Fruit fly (Drosophila melanogaster): ENCODE data around the gene CG2991.
A peak's percentile ranks its signal among the peaks of the same experiment; 100 is the strongest.

Gene CG2991

DNA sequence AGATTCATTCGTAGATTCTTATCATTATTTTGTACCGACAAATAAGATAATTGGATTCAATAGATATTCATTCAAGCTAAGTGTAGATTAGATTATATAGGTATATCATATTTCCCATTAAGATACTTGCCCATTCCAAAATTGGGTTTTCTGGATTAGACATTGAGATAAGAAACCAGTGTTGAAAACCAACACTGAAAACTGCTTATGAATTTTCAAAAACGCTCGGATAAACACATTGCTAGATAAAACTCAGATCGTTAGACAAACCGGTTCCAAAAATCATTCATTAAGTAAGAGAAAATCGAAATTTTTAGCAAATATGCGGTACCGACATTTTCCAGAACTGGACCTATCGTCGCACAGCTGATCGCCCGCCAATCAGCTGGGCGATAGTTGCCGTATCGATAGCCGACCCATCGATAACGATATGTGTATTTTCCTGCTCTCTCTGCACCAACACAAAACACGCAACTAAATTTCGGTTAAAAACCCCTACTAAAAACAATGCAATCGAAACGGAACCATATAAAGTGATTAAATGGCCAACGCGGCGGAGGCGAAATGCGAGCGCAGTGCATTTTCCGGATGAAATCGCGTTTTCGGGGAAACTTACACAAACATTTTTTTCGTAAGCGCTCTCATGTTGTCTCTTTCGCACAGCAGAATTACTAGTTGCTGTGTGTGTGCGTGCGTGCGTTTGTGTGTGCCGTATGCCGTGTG lies 28.7 kb downstream of the CG2991 start, which contains the start of the genes NTPase and lilli (continued):
- TF ChIP-seq CG9139 (GFP tag; optimal IDR thresholded peaks at IDR 0.05) (no peak), CG15336 (GFP tag; IDR thresholded peaks at IDR 0.05) (0 out of 2 replicates have a peak, but pooled peaks have one; percentile 9), acj6 (GFP tag; optimal IDR thresholded peaks at IDR 0.05) (peak; percentile 62), CG8632 (GFP tag; optimal IDR thresholded peaks at IDR 0.05) (peak; percentile 3), Hr39 (GFP tag; optimal IDR thresholded peaks at IDR 0.05) (peak; percentile 67), Sox15 (GFP tag; optimal IDR thresholded peaks at IDR 0.05) (peak; percentile 34), fd59A (GFP tag; optimal IDR thresholded peaks at IDR 0.05) (no peak), cyc (GFP tag; optimal IDR thresholded peaks at IDR 0.05) (peak; percentile 61), CG6163 (GFP tag; IDR thresholded peaks at IDR 0.05) (peak; percentile 65), topi (GFP tag; optimal IDR thresholded peaks at IDR 0.05) (peak; percentile 66), CG6792 (GFP tag; optimal IDR thresholded peaks at IDR 0.05) (peak; percentile 35), CG7368 (GFP tag; optimal IDR thresholded peaks at IDR 0.05) (peak; percentile 56), fd85E (GFP tag; optimal IDR thresholded peaks at IDR 0.05) (peak; percentile 19), CG31627 (GFP tag; optimal IDR thresholded peaks at IDR 0.05) (peak; percentile 72), CG6808 (GFP tag; optimal IDR thresholded peaks at IDR 0.05) (peak; percentile 1), CG34406 (GFP tag; optimal IDR thresholded peaks at IDR 0.05) (peak; percentile 41), CG11762 (GFP tag; optimal IDR thresholded peaks at IDR 0.05; ENCODE audit: insufficient read depth) (peak; percentile 55), CG11294 (GFP tag; IDR thresholded peaks at IDR 0.05) (0 out of 2 replicates have a peak, but pooled peaks have one; percentile 10), Sox14 (GFP tag; optimal IDR thresholded peaks at IDR 0.05) (peak; percentile 10), CG1621 (tag; optimal IDR thresholded peaks at IDR 0.05) (no peak), eg (GFP tag; IDR thresholded peaks at IDR 0.05) (peak; percentile 59), Lpt (GFP tag; optimal IDR thresholded peaks at IDR 0.05) (no peak), Hr38 (GFP tag; optimal IDR thresholded peaks at IDR 0.05) (no peak), Ets21C (GFP tag; optimal IDR thresholded peaks at IDR 0.05) (peak; percentile 31), Ets96B (tag; optimal IDR thresholded peaks at IDR 0.05) (no peak), Smox (GFP tag; optimal IDR thresholded peaks at IDR 0.05) (peak; percentile 63), lz (GFP tag; optimal IDR thresholded peaks at IDR 0.05) (peak; percentile 67), svp (GFP tag) (peak; percentile 35), vri (GFP tag; optimal IDR thresholded peaks at IDR 0.05) (peak; percentile 8), pdm3 (GFP tag; optimal IDR thresholded peaks at IDR 0.05) (peak; percentile 57), CG32006 (GFP tag; optimal IDR thresholded peaks at IDR 0.05) (no peak), CG4318 (GFP tag; optimal IDR thresholded peaks at IDR 0.05) (no peak), CG8119 (GFP tag; IDR thresholded peaks at IDR 0.05) (no peak), CG10669 (GFP tag; optimal IDR thresholded peaks at IDR 0.05) (no peak), CG3032 (tag; optimal IDR thresholded peaks at IDR 0.05) (no peak), CG11902 (GFP tag; optimal IDR thresholded peaks at IDR 0.05) (peak; percentile 20), CG6276 (GFP tag; optimal IDR thresholded peaks at IDR 0.05) (no peak), CG8319 (GFP tag; optimal IDR thresholded peaks at IDR 0.05) (peak; percentile 59), Blimp-1 (GFP tag; optimal IDR thresholded peaks at IDR 0.05) (no peak), CG6854 (GFP tag; optimal IDR thresholded peaks at IDR 0.05) (no peak), achi (GFP tag; optimal IDR thresholded peaks at IDR 0.05) (peak; percentile 46), dsx (GFP tag; optimal IDR thresholded peaks at IDR 0.05; ENCODE audit: poor library complexity, severe bottlenecking) (peak; percentile 19), Eip93F (GFP tag; optimal IDR thresholded peaks at IDR 0.05) (no peak), Hr4 (GFP tag; optimal IDR thresholded peaks at IDR 0.05) (peak; percentile 48)
